Worm (Caenorhabditis elegans): ENCODE data around the gene mdt-19.

DNA sequence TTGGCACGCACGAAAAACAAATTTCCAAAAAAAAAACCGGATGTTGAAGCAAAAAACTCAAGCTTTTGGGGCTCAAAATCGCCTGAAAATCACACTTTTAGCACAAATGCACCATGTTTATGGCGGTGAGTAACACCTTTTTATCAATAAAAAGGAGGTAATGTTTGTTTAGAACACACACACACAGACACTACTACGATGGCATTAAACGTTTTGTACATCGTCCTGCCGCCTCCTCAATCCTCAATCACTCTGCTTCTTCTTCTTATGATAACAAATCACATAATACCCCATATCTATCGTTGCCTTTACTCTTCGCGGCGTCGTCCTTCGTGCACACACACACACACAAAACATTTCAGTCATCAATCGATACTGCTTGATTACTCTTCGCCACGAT, 11.7 kb upstream of the mdt-19 start, which contains the start of gene gpa-17:
- TF ChIP-seq pha-4 (tag; optimal IDR thresholded peaks at IDR 0.05), result no peak
- TF ChIP-seq rnt-1 (tag; optimal IDR thresholded peaks at IDR 0.05), result no peak
- TF ChIP-seq elt-2 (tag; optimal IDR thresholded peaks at IDR 0.05), result no peak
- no peak for TF ChIP-seq elt-4 (tag; optimal IDR thresholded peaks at IDR 0.05)
- TF ChIP-seq ceh-18 (tag; optimal IDR thresholded peaks at IDR 0.05), result no peak
- no peak for TF ChIP-seq ama-1 (optimal IDR thresholded peaks at IDR 0.05)
- TF ChIP-seq hlh-30 (tag; optimal IDR thresholded peaks at IDR 0.05; ENCODE audit: insufficient read depth), result no peak
- no peak for TF ChIP-seq Y22D7AL.16 (tag; optimal IDR thresholded peaks at IDR 0.05)
- no peak for TF ChIP-seq nhr-11 (tag; optimal IDR thresholded peaks at IDR 0.05)
- no peak for TF ChIP-seq ceh-2 (tag; optimal IDR thresholded peaks at IDR 0.05)
- TF ChIP-seq sox-2 (GFP tag; IDR thresholded peaks at IDR 0.05), result no peak
- TF ChIP-seq zip-5 (tag; optimal IDR thresholded peaks at IDR 0.05), result no peak

All from whole organism, late embryonic.